Worm (Caenorhabditis elegans) whole organism, mixed stage, embryonic: ENCODE results near the gene dmsr-1.

Experiments
- blmp-1 ChIP-seq: fragments of 150-350 bp; optimal IDR thresholded peaks from 2 replicates; lab custom pipeline; 2014; ENCODE audit warnings: missing biosample characterization, missing genetic modification characterization
- ces-1 ChIP-seq: fragments of 150-350 bp; optimal IDR thresholded peaks from 2 replicates; lab custom pipeline; 2014; ENCODE audit warnings: missing biosample characterization, missing genetic modification reagents, missing genetic modification characterization
- elt-1 ChIP-seq: sonication (generic microtip); optimal IDR thresholded peaks from 2 replicates; lab custom pipeline; 2017; ENCODE audit warnings: missing genetic modification characterization, mild to moderate bottlenecking, missing compliant biosample characterization, antibody characterized with exemption, moderate library complexity, borderline replicate concordance; ENCODE audit not compliant: insufficient read depth
- elt-3 ChIP-seq: fragments of 150-350 bp; optimal IDR thresholded peaks from 2 replicates; lab custom pipeline; 2014; ENCODE audit warnings: missing biosample characterization, missing genetic modification characterization
- lin-13 ChIP-seq: fragments of 150-350 bp; optimal IDR thresholded peaks from 2 replicates; lab custom pipeline; 2014; ENCODE audit warnings: missing biosample characterization, missing genetic modification characterization
- lin-32 ChIP-seq: fragments of 200-800 bp; sonication (Bioruptor generic); optimal IDR thresholded peaks from 2 replicates; lab custom pipeline; 2018; ENCODE audit warnings: mild to moderate bottlenecking, missing genetic modification characterization, missing compliant biosample characterization
- lsy-2 ChIP-seq: fragments of 150-350 bp; optimal IDR thresholded peaks from 2 replicates; lab custom pipeline; 2014; ENCODE audit warnings: missing biosample characterization, missing genetic modification characterization
- nhr-12 ChIP-seq: fragments of 150-350 bp; optimal IDR thresholded peaks from 2 replicates; lab custom pipeline; 2014; ENCODE audit warnings: missing biosample characterization, missing genetic modification characterization
- nhr-28 ChIP-seq: fragments of 150-350 bp; optimal IDR thresholded peaks from 2 replicates; lab custom pipeline; 2014; ENCODE audit warnings: missing biosample characterization, missing genetic modification characterization
- pha-4 ChIP-seq: fragments of 150-350 bp; optimal IDR thresholded peaks from 2 replicates; lab custom pipeline; 2018; ENCODE audit warnings: missing biosample characterization, missing genetic modification reagents, missing genetic modification characterization
- snpc-4 ChIP-seq: fragments of 150-350 bp; optimal IDR thresholded peaks from 2 replicates; lab custom pipeline; 2014; ENCODE audit warnings: missing biosample characterization, missing genetic modification characterization
- unc-62 ChIP-seq: fragments of 150-350 bp; optimal IDR thresholded peaks from 2 replicates; lab custom pipeline; 2014; ENCODE audit warnings: missing biosample characterization, missing genetic modification reagents, missing genetic modification characterization
- zip-8 ChIP-seq: fragments of 150-350 bp; optimal IDR thresholded peaks from 2 replicates; lab custom pipeline; 2014; ENCODE audit warnings: missing biosample characterization, missing genetic modification characterization

DNA sequence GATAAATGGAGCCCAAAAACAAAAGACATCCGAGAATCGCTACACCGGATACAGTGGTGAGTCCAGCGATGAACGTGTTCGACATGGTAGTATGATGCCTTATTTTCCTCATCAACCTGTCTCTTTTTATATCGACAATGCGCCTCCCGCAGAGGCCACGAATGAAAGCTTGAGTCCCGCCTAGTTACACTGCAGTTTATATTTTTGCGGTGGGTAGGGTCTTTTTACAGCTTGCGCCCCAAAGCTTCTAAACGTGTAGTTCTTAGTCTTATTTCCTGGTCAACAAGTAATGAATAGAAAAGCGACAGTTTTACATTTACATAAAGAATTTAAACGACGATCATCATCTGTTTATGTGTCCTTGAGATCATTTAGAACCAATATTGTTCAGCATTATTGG is 11.7 kb downstream of the dmsr-1 start, which contains the start of gene col-156:
- TF ChIP-seq zip-8 (no peak), unc-62 (GFP tag; lab: Kevin White, UChicago) (no peak), nhr-12 (tag; lab: Kevin White, UChicago) (no peak), elt-1 (no peak), blmp-1 (tag; lab: Kevin White, UChicago) (no peak), nhr-28 (tag; lab: Kevin White, UChicago) (no peak), elt-3 (tag; lab: Kevin White, UChicago) (no peak), ces-1 (GFP tag; lab: Kevin White, UChicago) (no peak), lin-13 (tag; lab: Kevin White, UChicago) (no peak), snpc-4 (tag; lab: Kevin White, UChicago) (no peak), pha-4 (tag; lab: Kevin White, UChicago) (no peak), lsy-2 (tag; lab: Kevin White, UChicago) (no peak), lin-32 (GFP tag; lab: Kevin White, UChicago) (no peak)
